Worm (Caenorhabditis elegans) whole organism, L4/young adult: Measurements from ENCODE around the gene srx-113.

Experiments
- W03F9.2 ChIP-seq: fragments of 150-350 bp; optimal IDR thresholded peaks from 2 replicates; lab custom pipeline; 2014; ENCODE audit warnings: missing biosample characterization, missing genetic modification characterization
- dao-5 ChIP-seq: sonication (generic microtip); optimal IDR thresholded peaks from 2 replicates; lab custom pipeline; 2016; ENCODE audit warnings: missing genotype, missing genetic modification characterization, moderate library complexity, missing compliant biosample characterization
- him-1 ChIP-seq: sonication (generic microtip); optimal IDR thresholded peaks from 2 replicates; lab custom pipeline; 2016; ENCODE audit warnings: missing genotype, missing genetic modification reagents, missing genetic modification characterization, missing compliant biosample characterization

- TF ChIP-seq him-1 (tag; lab: Kevin White, UChicago): no peak
- no peak for TF ChIP-seq dao-5 (tag; lab: Kevin White, UChicago)
- peak; percentile 54 for TF ChIP-seq W03F9.2 (tag; lab: Kevin White, UChicago)
These were observed 27.5 kb upstream of the srx-113 start, which contains the start of gene ccch-3 for ce11 chrV:12659426-12659825.
